Fruit fly (Drosophila melanogaster) whole organism, adult: ENCODE results near the gene CG33658.

Experiments
- CG11617 ChIP-seq: fragments of 200-800 bp; sonication (Bioruptor generic); optimal IDR thresholded peaks from 2 replicates; lab custom pipeline; 2017; ENCODE audit warnings: mild to moderate bottlenecking, missing biosample characterization, missing genetic modification reagents, missing genetic modification characterization
- CG14711 ChIP-seq: fragments of 200-800 bp; sonication (Bioruptor generic); optimal IDR thresholded peaks from 2 replicates; lab custom pipeline; 2018; ENCODE audit warnings: missing biosample characterization, mild to moderate bottlenecking, missing genetic modification characterization, moderate library complexity
- CG5204 ChIP-seq: fragments of 200-800 bp; sonication (Bioruptor generic); optimal IDR thresholded peaks from 2 replicates; lab custom pipeline; 2016; ENCODE audit warnings: missing biosample characterization, missing genetic modification characterization
- CG7045 ChIP-seq: fragments of 200-800 bp; sonication (Bioruptor generic); optimal IDR thresholded peaks from 2 replicates; lab custom pipeline; 2017; ENCODE audit warnings: missing biosample characterization, mild to moderate bottlenecking, missing genetic modification characterization
- Clk ChIP-seq: fragments of 200-800 bp; sonication (Bioruptor generic); optimal IDR thresholded peaks from 2 replicates; lab custom pipeline; 2017; ENCODE audit warnings: missing biosample characterization, missing genetic modification characterization
- Mnt ChIP-seq: fragments of 200-800 bp; sonication (Bioruptor generic); optimal IDR thresholded peaks from 2 replicates; lab custom pipeline; 2016; ENCODE audit warnings: missing biosample characterization, mild to moderate bottlenecking, missing genetic modification characterization
- bab1 ChIP-seq: fragments of 200-800 bp; sonication (Bioruptor generic); optimal IDR thresholded peaks from 3 replicates; lab custom pipeline; 2019; ENCODE audit warnings: missing biosample characterization, mild to moderate bottlenecking, missing genetic modification characterization, moderate library complexity
- cnc ChIP-seq, 2 experiments: fragments of >200 bp; optimal IDR thresholded peaks; 2 replicates each; lab custom pipeline; 2017
- kay ChIP-seq: fragments of 200-800 bp; sonication (Bioruptor generic); peaks from one replicate; lab custom pipeline; 2016; ENCODE audit warnings: missing biosample characterization, missing genetic modification characterization, borderline replicate concordance
- ovo ChIP-seq: fragments of 200-800 bp; sonication (Bioruptor generic); optimal IDR thresholded peaks from 2 replicates; lab custom pipeline; 2016; ENCODE audit warnings: missing biosample characterization, missing genetic modification characterization
- tj ChIP-seq: fragments of 200-800 bp; sonication (Bioruptor generic); optimal IDR thresholded peaks from 3 replicates; lab custom pipeline; 2017; ENCODE audit warnings: missing biosample characterization, mild to moderate bottlenecking, missing genetic modification characterization, moderate library complexity

- TF ChIP-seq Mnt (GFP tag; lab: Kevin White, UChicago) (no peak), bab1 (no peak), kay (GFP tag; lab: Kevin White, UChicago) (no peak), CG14711 (no peak), ovo (GFP tag; lab: Kevin White, UChicago) (no peak), Clk (GFP tag; lab: Kevin White, UChicago) (no peak), CG5204 (GFP tag; lab: Kevin White, UChicago) (no peak), CG11617 (GFP tag; lab: Kevin White, UChicago) (no peak), tj (GFP tag; lab: Kevin White, UChicago) (peak; percentile 90), cnc (optimal IDR thresholded peaks at IDR 0.05; lab: Kevin White, UChicago) (no peak), CG7045 (no peak)
Observed at dm6 chr3R:24878655-24879054, 37.7 kb upstream of the CG33658 start.
